Fruit fly (Drosophila melanogaster) ovary, adult (tissue): ENCODE measurements around the gene GATAd.

Experiments
- CG17801 ChIP-seq: fragments of 200-800 bp; optimal IDR thresholded peaks from 2 replicates; lab custom pipeline; 2019; ENCODE audit warnings: missing biosample characterization, mild to moderate bottlenecking, missing genetic modification characterization, moderate library complexity; ENCODE audit not compliant: partially characterized antibody

Gene GATAd

dm6 chr2L:10381890-10382450, 48.4 kb downstream of the GATAd start, which contains the start of gene CG5096:
Gene CG5096, plus strand, starts transcription at chr2L:10382263.
- TF ChIP-seq CG17801 (GFP tag; lab: Kevin White, UChicago): peak; percentile 33

- peak; percentile 36 for TF ChIP-seq CG17801 (GFP tag; lab: Kevin White, UChicago)
These were observed 52.8 kb downstream of the GATAd start, which contains the start of the genes Cdk1 and mRpS7 for dm6 chr2L:10386208-10386805. Gene Cdk1, minus strand, starts transcription at chr2L:10386262. Gene mRpS7, plus strand, starts transcription at chr2L:10386662.

- no peak for TF ChIP-seq CG17801 (GFP tag; lab: Kevin White, UChicago)
These were observed 53.3 kb downstream of the GATAd start for dm6 chr2L:10386824-10387223.

- TF ChIP-seq CG17801 (GFP tag; lab: Kevin White, UChicago): peak; percentile 41
These were observed 54.6 kb downstream of the GATAd start, which contains the start of gene da for dm6 chr2L:10387869-10388726. Gene da, plus strand, starts transcription at chr2L:10388105.
